Fruit fly (Drosophila melanogaster): ENCODE results near the gene CG14811.

- no peak for TF ChIP-seq CG8478 (optimal IDR thresholded peaks at IDR 0.05)
- no peak for TF ChIP-seq usp (GFP tag; optimal IDR thresholded peaks at IDR 0.05)
- TF ChIP-seq psq (optimal IDR thresholded peaks at IDR 0.05), result no peak
- TF ChIP-seq pan (optimal IDR thresholded peaks at IDR 0.05), result no peak
These were observed 10.5 kb upstream of the CG14811 start for dm6 chrX:1832699-1833098.

All from whole organism.